Fruit fly (Drosophila melanogaster) whole organism: ENCODE measurements around the gene Aldh7A1.

Source experiments
- CG8478 ChIP-seq: fragments of >200 bp; optimal IDR thresholded peaks from 2 replicates; lab custom pipeline; 2018; ENCODE audit warnings: inconsistent platforms
- Dll ChIP-seq: fragments of >200 bp; optimal IDR thresholded peaks from 2 replicates; lab custom pipeline; 2017
- EcR ChIP-seq, 2 experiments: fragments of >200 bp; optimal IDR thresholded peaks; 2 replicates each; lab custom pipeline; 2017; ENCODE audit warnings: missing biosample characterization in 2 of 2, missing genetic modification characterization in 2 of 2, missing genetic modification reagents in 2 of 2
- pan ChIP-seq: fragments of >200 bp; optimal IDR thresholded peaks from 2 replicates; lab custom pipeline; 2017
- psq ChIP-seq: fragments of >200 bp; optimal IDR thresholded peaks from 2 replicates; lab custom pipeline; 2017
- usp ChIP-seq: fragments of >200 bp; optimal IDR thresholded peaks from 2 replicates; lab custom pipeline; 2017; ENCODE audit warnings: missing biosample characterization, missing genetic modification characterization, mixed read lengths

Aldh7A1 gene

dm6 chr3L:19228857-19229398 lies 39.8 kb downstream of the Aldh7A1 start:
- no peak for TF ChIP-seq psq (lab: Kevin White, UChicago)
- TF ChIP-seq pan (lab: Kevin White, UChicago) = no peak
- no peak for TF ChIP-seq Dll (lab: Kevin White, UChicago)
- TF ChIP-seq usp (GFP tag; lab: Kevin White, UChicago) = no peak
- no peak for TF ChIP-seq CG8478 (lab: Kevin White, UChicago)
- no peak for TF ChIP-seq EcR (GFP tag; optimal IDR thresholded peaks at IDR 0.05; lab: Kevin White, UChicago)

dm6 chr3L:19228371-19228817 lies 40.3 kb downstream of the Aldh7A1 start:
- TF ChIP-seq EcR (GFP tag; optimal IDR thresholded peaks at IDR 0.05; lab: Kevin White, UChicago) (no peak), pan (lab: Kevin White, UChicago) (no peak), Dll (lab: Kevin White, UChicago) (no peak), usp (GFP tag; lab: Kevin White, UChicago) (no peak), psq (lab: Kevin White, UChicago) (no peak), CG8478 (lab: Kevin White, UChicago) (no peak)

- no peak for TF ChIP-seq EcR (GFP tag; optimal IDR thresholded peaks at IDR 0.05; lab: Kevin White, UChicago)
- TF ChIP-seq CG8478 (lab: Kevin White, UChicago) = no peak
- no peak for TF ChIP-seq pan (lab: Kevin White, UChicago)
- no peak for TF ChIP-seq usp (GFP tag; lab: Kevin White, UChicago)
- no peak for TF ChIP-seq psq (lab: Kevin White, UChicago)
- no peak for TF ChIP-seq Dll (lab: Kevin White, UChicago)
Observed at dm6 chr3L:19225687-19226086, 43.0 kb downstream of the Aldh7A1 start.

- TF ChIP-seq Dll (lab: Kevin White, UChicago) (no peak), EcR (GFP tag; optimal IDR thresholded peaks at IDR 0.05; lab: Kevin White, UChicago) (no peak), psq (lab: Kevin White, UChicago) (no peak), pan (lab: Kevin White, UChicago) (no peak), usp (GFP tag; lab: Kevin White, UChicago) (no peak), CG8478 (lab: Kevin White, UChicago) (no peak)
Observed at dm6 chr3L:19221455-19221854, 47.3 kb downstream of the Aldh7A1 start.
